Fruit fly (Drosophila melanogaster) S2 (cell line): ENCODE results near the gene Atg14.

Experiments used
- CG8478 ChIP-seq: fragments of >200 bp; optimal IDR thresholded peaks from 2 replicates; lab custom pipeline; 2018
- CTCF ChIP-seq, 2 experiments: fragments of >200 bp; optimal IDR thresholded peaks; 2 replicates each; lab custom pipeline; 2018

Atg14 gene

dm6 chr3R:29083459-29084457 is 32.4 kb upstream of the Atg14 start:
- no peak for TF ChIP-seq CTCF (optimal IDR thresholded peaks at IDR 0.05; lab: Kevin White, UChicago)
- no peak for TF ChIP-seq CG8478 (lab: Kevin White, UChicago)

- no peak for TF ChIP-seq CG8478 (lab: Kevin White, UChicago)
- TF ChIP-seq CTCF (optimal IDR thresholded peaks at IDR 0.05; lab: Kevin White, UChicago), result no peak
Measured at dm6 chr3R:29086896-29087295, 29.3 kb upstream of the Atg14 start.

dm6 chr3R:29087302-29087782 is 28.8 kb upstream of the Atg14 start:
- TF ChIP-seq CTCF (optimal IDR thresholded peaks at IDR 0.05; lab: Kevin White, UChicago) (peak; percentile 80 to 84), CG8478 (lab: Kevin White, UChicago) (no peak)

DNA sequence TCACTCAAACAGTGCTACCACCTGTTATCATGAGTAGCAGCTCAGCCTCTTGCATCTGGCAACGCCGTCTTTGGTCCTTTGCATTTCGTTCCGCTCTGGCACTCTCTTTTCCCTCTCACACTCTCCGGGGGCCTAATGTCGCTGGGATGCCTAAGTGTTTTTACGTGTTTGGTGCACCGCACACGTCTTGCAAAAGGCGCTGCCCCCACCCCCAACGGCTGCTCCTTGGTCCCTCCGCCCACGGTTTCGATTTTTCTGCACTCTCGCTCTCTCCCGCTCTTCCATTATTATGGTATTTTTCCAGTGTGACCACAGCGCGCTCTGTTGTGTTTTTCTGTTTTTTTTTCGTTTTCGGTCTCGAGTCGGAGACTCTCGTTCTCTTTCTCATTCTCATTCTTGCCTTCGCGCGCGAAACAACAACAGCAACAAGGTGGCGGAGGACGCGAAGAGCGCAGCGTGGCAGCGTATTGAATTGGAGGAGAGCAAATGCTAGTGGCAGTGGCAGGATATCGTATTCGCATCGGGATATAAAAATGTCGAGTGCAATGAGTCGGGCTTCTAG is 28.2 kb upstream of the Atg14 start:
- peak in 1 of 2 experiments; percentile 35 for TF ChIP-seq CTCF (optimal IDR thresholded peaks at IDR 0.05; lab: Kevin White, UChicago)
- TF ChIP-seq CG8478 (lab: Kevin White, UChicago), result no peak

DNA sequence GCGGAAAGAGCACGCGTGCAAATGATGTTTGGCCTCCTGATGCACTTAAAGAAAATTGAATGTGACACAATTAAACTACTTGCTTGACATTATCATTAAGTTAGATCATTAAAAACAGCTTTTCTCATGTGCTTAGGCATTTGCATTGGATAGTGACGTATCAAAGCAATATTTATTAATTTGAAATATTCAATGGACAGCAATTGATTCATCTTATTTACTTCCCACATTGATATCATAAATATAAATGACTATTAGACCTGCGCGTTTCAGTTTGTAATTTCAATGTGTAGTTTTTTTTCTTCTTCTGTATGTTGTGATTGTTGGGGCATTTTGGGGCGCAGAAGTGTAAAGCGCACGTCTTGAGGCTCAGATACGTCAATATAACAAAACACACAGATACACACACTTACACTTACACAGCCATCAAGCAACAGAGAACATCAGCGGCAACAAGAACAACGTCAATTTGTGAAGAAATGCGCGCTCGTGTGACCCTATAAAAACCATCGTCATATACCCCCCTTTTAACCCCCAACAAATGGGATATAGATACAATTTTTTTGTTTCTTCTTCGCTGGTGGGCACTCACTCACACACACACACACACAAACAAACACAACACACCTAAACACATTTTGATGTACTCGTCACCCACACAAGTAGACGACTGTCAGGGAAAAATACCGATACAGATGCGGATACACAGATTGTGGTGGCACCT is 27.1 kb upstream of the Atg14 start:
- TF ChIP-seq CTCF (optimal IDR thresholded peaks at IDR 0.05; lab: Kevin White, UChicago) (no peak), CG8478 (lab: Kevin White, UChicago) (no peak)

DNA sequence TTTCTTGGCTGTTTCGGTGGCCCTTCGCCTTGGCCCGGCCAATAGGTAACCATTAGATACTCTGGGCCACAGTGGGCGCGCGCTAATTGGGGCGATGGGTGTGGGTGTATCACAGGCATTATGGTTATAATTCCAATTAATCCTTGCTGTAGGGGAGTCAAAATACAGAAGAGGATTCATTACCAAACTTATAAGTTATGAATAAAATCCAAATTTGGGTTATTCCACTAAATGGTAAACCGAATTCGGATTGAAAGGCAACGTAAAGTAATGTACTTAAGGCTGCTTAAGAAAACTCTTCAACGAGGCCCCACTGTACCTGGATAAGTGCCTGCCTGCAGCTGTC is 26.6 kb upstream of the Atg14 start:
- TF ChIP-seq CG8478 (lab: Kevin White, UChicago), result no peak
- no peak for TF ChIP-seq CTCF (optimal IDR thresholded peaks at IDR 0.05; lab: Kevin White, UChicago)

DNA sequence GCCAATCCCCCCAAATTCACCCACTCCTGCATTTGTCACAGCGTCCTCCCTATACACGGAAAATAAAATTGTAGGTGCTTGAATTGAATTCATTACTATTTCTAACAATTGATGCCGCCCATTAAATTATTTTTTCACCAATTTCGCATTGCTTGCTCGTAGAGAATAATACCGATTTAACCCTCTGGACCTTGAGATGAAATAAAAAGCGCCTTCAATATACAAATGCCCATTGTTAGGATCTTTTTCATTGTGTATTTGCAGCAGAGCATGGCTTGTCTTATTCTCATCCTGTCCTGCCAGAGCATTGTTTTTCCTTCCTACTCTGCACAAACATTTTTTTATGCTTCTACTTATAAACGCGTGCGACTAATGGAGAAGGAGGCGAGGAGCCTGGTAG is 24.6 kb upstream of the Atg14 start:
- TF ChIP-seq CG8478 (lab: Kevin White, UChicago) (no peak), CTCF (optimal IDR thresholded peaks at IDR 0.05; lab: Kevin White, UChicago) (no peak)

DNA sequence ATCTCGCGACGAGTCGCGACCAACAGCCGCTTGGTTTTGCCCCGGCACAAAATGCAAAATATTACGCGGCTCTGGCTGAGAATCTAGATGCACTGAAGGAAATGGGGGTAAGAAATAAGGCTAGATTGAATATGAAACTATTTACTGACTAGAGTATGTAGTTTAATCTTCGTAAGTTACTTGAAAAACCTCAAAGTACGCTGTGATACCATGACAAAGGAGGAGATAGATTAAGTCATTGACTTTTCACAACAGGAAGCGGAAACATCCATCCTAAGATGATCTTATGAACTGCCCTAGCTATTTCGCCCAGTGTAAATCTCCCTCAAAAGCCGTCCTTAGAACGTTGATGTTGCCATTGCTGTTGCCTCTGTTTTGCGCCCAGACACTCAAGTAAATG is 22.0 kb upstream of the Atg14 start:
- TF ChIP-seq CTCF (optimal IDR thresholded peaks at IDR 0.05; lab: Kevin White, UChicago), result no peak
- TF ChIP-seq CG8478 (lab: Kevin White, UChicago), result no peak

DNA sequence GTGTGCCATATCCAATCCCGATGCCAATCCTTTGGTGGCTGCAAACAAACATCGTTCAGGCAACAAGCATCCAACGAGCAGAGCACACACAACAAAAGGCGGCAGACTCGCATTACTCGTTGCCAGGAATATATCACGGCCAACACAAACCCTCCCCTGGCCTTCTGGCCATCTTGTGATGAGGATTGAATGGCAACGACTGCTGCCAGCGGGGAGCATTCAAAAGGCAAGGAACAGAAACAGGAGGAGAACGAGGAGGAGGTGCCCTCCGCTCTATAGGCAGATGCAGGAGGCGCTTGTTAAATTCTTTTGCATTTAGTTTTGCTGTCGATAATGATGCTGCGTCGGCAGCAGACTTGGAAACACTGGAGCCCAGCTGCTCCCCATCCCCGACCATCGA is 20.7 kb upstream of the Atg14 start:
- TF ChIP-seq CG8478 (lab: Kevin White, UChicago), result no peak
- TF ChIP-seq CTCF (optimal IDR thresholded peaks at IDR 0.05; lab: Kevin White, UChicago), result no peak

DNA sequence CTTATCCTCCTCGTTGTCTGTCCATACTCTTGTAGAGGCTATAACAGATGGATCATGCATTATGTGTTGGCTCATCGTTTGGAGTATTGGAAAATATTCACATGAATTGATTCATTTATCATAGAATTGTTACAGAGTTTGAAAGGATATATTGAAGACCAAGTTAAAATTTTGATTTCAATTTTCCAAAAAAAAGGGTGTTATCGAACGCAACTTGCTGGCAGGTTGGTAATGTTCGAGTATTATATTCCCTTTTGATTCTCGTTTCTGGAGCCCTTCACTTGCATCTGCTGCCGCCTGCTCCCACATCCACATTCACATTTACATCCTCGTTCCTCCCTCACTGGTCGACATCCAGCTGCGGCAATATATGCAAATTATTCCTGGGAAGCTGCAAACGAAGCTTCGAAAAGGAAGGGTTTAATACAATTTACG is 20.2 kb upstream of the Atg14 start:
- no peak for TF ChIP-seq CTCF (optimal IDR thresholded peaks at IDR 0.05; lab: Kevin White, UChicago)
- TF ChIP-seq CG8478 (lab: Kevin White, UChicago), result no peak

dm6 chr3R:29098022-29098421 is 18.2 kb upstream of the Atg14 start:
- no peak for TF ChIP-seq CG8478 (lab: Kevin White, UChicago)
- TF ChIP-seq CTCF (optimal IDR thresholded peaks at IDR 0.05; lab: Kevin White, UChicago), result no peak

DNA sequence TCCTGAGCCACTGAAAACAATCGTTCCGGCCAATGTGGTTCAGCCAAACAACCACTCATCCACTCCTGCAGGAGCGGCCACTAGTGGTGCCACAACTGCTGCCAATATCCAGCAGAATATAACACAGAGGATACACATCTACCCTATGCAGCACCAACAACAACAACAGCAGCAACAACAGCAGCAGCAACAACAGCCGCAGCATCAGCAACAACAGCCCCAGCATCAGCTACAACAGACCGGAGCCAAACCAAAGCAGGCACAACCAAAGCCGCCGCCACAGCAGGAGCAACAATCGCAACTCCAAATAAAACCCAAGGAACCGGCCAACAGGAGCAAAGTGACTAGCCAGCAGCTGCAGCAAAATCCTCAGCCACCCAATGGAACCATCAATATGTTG is 13.0 kb upstream of the Atg14 start:
- no peak for TF ChIP-seq CG8478 (lab: Kevin White, UChicago)
- TF ChIP-seq CTCF (optimal IDR thresholded peaks at IDR 0.05; lab: Kevin White, UChicago), result no peak

- no peak for TF ChIP-seq CG8478 (lab: Kevin White, UChicago)
- no peak for TF ChIP-seq CTCF (optimal IDR thresholded peaks at IDR 0.05; lab: Kevin White, UChicago)
Measured at dm6 chr3R:29111795-29112194, 4.4 kb upstream of the Atg14 start.

- TF ChIP-seq CG8478 (lab: Kevin White, UChicago) (no peak), CTCF (optimal IDR thresholded peaks at IDR 0.05; lab: Kevin White, UChicago) (no peak)
Measured at dm6 chr3R:29112398-29113150, 3.6 kb upstream of the Atg14 start, which contains the start of the genes alpha-Man-Ib and Pdhb. Gene alpha-Man-Ib, minus strand, starts transcription at chr3R:29112822. Gene Pdhb, plus strand, starts transcription at chr3R:29113071.
